Worm (Caenorhabditis elegans) whole organism, L4/young adult: ENCODE data around the gene mrps-34.

Source experiments
- W03F9.2 ChIP-seq: fragments of 150-350 bp; optimal IDR thresholded peaks from 2 replicates; lab custom pipeline; 2014; ENCODE audit warnings: missing biosample characterization, missing genetic modification characterization
- dao-5 ChIP-seq: sonication (generic microtip); optimal IDR thresholded peaks from 2 replicates; lab custom pipeline; 2016; ENCODE audit warnings: missing genotype, missing genetic modification characterization, moderate library complexity, missing compliant biosample characterization
- him-1 ChIP-seq: sonication (generic microtip); optimal IDR thresholded peaks from 2 replicates; lab custom pipeline; 2016; ENCODE audit warnings: missing genotype, missing genetic modification reagents, missing genetic modification characterization, missing compliant biosample characterization

- no peak for TF ChIP-seq dao-5 (tag; lab: Kevin White, UChicago)
- TF ChIP-seq him-1 (tag; lab: Kevin White, UChicago) = no peak
- TF ChIP-seq W03F9.2 = peak; percentile 48
These were observed 36.2 kb upstream of the mrps-34 start, which contains the start of the genes sel-5 and wdr-48 for ce11 chrIII:4578385-4578903.
